Worm (Caenorhabditis elegans): ENCODE measurements around the gene K12B6.11.

Gene K12B6.11

ce11 chrV:6277178-6277834 is 11.4 kb upstream of the K12B6.11 start:
- TF ChIP-seq med-1 (GFP tag; optimal IDR thresholded peaks at IDR 0.05; ENCODE audit: insufficient read depth) = no peak
- no peak for TF ChIP-seq ztf-29 (GFP tag; IDR thresholded peaks at IDR 0.05)
- no peak for TF ChIP-seq cog-1 (tag; optimal IDR thresholded peaks at IDR 0.05)
- no peak for TF ChIP-seq klf-2 (GFP tag; conservative IDR thresholded peaks at IDR 0.05)
- TF ChIP-seq ref-1 (GFP tag; conservative IDR thresholded peaks at IDR 0.05) = no peak
- TF ChIP-seq tab-1 (GFP tag; IDR thresholded peaks at IDR 0.05) = no peak

ce11 chrV:6278117-6279081 is 10.3 kb upstream of the K12B6.11 start, which contains the start of gene fil-2:
Gene fil-2, plus strand, starts transcription at chrV:6279031.
- TF ChIP-seq flt-1 (GFP tag; IDR thresholded peaks at IDR 0.05) (no peak), ztf-29 (GFP tag; IDR thresholded peaks at IDR 0.05) (no peak), cog-1 (tag; optimal IDR thresholded peaks at IDR 0.05) (no peak), T22C8.4 (GFP tag; IDR thresholded peaks at IDR 0.05) (no peak), med-1 (GFP tag; optimal IDR thresholded peaks at IDR 0.05; ENCODE audit: insufficient read depth) (no peak), klf-2 (GFP tag; conservative IDR thresholded peaks at IDR 0.05) (no peak), tab-1 (GFP tag; IDR thresholded peaks at IDR 0.05) (no peak)

ce11 chrV:6280067-6280466 is 8.6 kb upstream of the K12B6.11 start:
- TF ChIP-seq ztf-23 (GFP tag; IDR thresholded peaks at IDR 0.05) (no peak), T22C8.4 (GFP tag; IDR thresholded peaks at IDR 0.05) (no peak), med-1 (GFP tag; optimal IDR thresholded peaks at IDR 0.05; ENCODE audit: insufficient read depth) (no peak), flt-1 (GFP tag; IDR thresholded peaks at IDR 0.05) (no peak), ref-1 (GFP tag; conservative IDR thresholded peaks at IDR 0.05) (no peak), tab-1 (GFP tag; IDR thresholded peaks at IDR 0.05) (no peak)

ce11 chrV:6281175-6281574 is 7.5 kb upstream of the K12B6.11 start, which contains the start of the genes K12B6.4 and spe-49:
Gene K12B6.4, minus strand, starts transcription at chrV:6281275.
Gene spe-49, plus strand, starts transcription at chrV:6281359.
- TF ChIP-seq med-1 (GFP tag; optimal IDR thresholded peaks at IDR 0.05; ENCODE audit: insufficient read depth) (no peak), T22C8.4 (GFP tag; IDR thresholded peaks at IDR 0.05) (no peak), ztf-29 (GFP tag; IDR thresholded peaks at IDR 0.05) (no peak), cog-1 (tag; optimal IDR thresholded peaks at IDR 0.05) (no peak), tab-1 (GFP tag; IDR thresholded peaks at IDR 0.05) (no peak), flt-1 (GFP tag; IDR thresholded peaks at IDR 0.05) (no peak), ref-1 (GFP tag; conservative IDR thresholded peaks at IDR 0.05) (no peak), ztf-23 (GFP tag; IDR thresholded peaks at IDR 0.05) (no peak), klf-2 (GFP tag; conservative IDR thresholded peaks at IDR 0.05) (no peak)

- TF ChIP-seq T22C8.4 (GFP tag; IDR thresholded peaks at IDR 0.05) (no peak), cog-1 (tag; optimal IDR thresholded peaks at IDR 0.05) (no peak), ztf-29 (GFP tag; IDR thresholded peaks at IDR 0.05) (no peak), tab-1 (GFP tag; IDR thresholded peaks at IDR 0.05) (no peak), flt-1 (GFP tag; IDR thresholded peaks at IDR 0.05) (no peak), med-1 (GFP tag; optimal IDR thresholded peaks at IDR 0.05; ENCODE audit: insufficient read depth) (no peak), ztf-23 (GFP tag; IDR thresholded peaks at IDR 0.05) (no peak), klf-2 (GFP tag; conservative IDR thresholded peaks at IDR 0.05) (no peak), ref-1 (GFP tag; conservative IDR thresholded peaks at IDR 0.05) (no peak)
These were observed 2.4 kb upstream of the K12B6.11 start, which contains the start of gene srn-1 for ce11 chrV:6286343-6286742. Gene srn-1, minus strand, starts transcription at chrV:6286443.

- no peak for TF ChIP-seq tab-1 (GFP tag; IDR thresholded peaks at IDR 0.05)
- no peak for TF ChIP-seq ref-1 (GFP tag; conservative IDR thresholded peaks at IDR 0.05)
- TF ChIP-seq ztf-23 (GFP tag; IDR thresholded peaks at IDR 0.05) = no peak
- TF ChIP-seq cog-1 (tag; optimal IDR thresholded peaks at IDR 0.05) = no peak
- no peak for TF ChIP-seq ztf-29 (GFP tag; IDR thresholded peaks at IDR 0.05)
- TF ChIP-seq med-1 (GFP tag; optimal IDR thresholded peaks at IDR 0.05; ENCODE audit: insufficient read depth) = no peak
- no peak for TF ChIP-seq T22C8.4 (GFP tag; IDR thresholded peaks at IDR 0.05)
- no peak for TF ChIP-seq flt-1 (GFP tag; IDR thresholded peaks at IDR 0.05)
- TF ChIP-seq klf-2 (GFP tag; conservative IDR thresholded peaks at IDR 0.05) = no peak
These were observed 2.6 kb downstream of the K12B6.11 start for ce11 chrV:6291301-6291700.

ce11 chrV:6292401-6292800 is 3.7 kb downstream of the K12B6.11 start, which contains the start of gene K12B6.9:
Gene K12B6.9, minus strand, starts transcription at chrV:6292666.
- no peak for TF ChIP-seq ztf-29 (GFP tag; IDR thresholded peaks at IDR 0.05)
- TF ChIP-seq med-1 (GFP tag; optimal IDR thresholded peaks at IDR 0.05; ENCODE audit: insufficient read depth) = no peak
- TF ChIP-seq ztf-23 (GFP tag; IDR thresholded peaks at IDR 0.05) = no peak

- TF ChIP-seq tab-1 (GFP tag; IDR thresholded peaks at IDR 0.05) (no peak), flt-1 (GFP tag; IDR thresholded peaks at IDR 0.05) (no peak), ztf-29 (GFP tag; IDR thresholded peaks at IDR 0.05) (no peak), T22C8.4 (GFP tag; IDR thresholded peaks at IDR 0.05) (no peak), ztf-23 (GFP tag; IDR thresholded peaks at IDR 0.05) (no peak), cog-1 (tag; optimal IDR thresholded peaks at IDR 0.05) (no peak), klf-2 (GFP tag; conservative IDR thresholded peaks at IDR 0.05) (no peak), ref-1 (GFP tag; conservative IDR thresholded peaks at IDR 0.05) (no peak)
These were observed 12.3 kb downstream of the K12B6.11 start for ce11 chrV:6301046-6301445.

ce11 chrV:6302465-6302864 is 13.8 kb downstream of the K12B6.11 start:
- TF ChIP-seq cog-1 (tag; optimal IDR thresholded peaks at IDR 0.05) = no peak
- no peak for TF ChIP-seq med-1 (GFP tag; optimal IDR thresholded peaks at IDR 0.05; ENCODE audit: insufficient read depth)
- no peak for TF ChIP-seq ztf-23 (GFP tag; IDR thresholded peaks at IDR 0.05)
- no peak for TF ChIP-seq flt-1 (GFP tag; IDR thresholded peaks at IDR 0.05)
- no peak for TF ChIP-seq ref-1 (GFP tag; conservative IDR thresholded peaks at IDR 0.05)
- no peak for TF ChIP-seq tab-1 (GFP tag; IDR thresholded peaks at IDR 0.05)
- no peak for TF ChIP-seq ztf-29 (GFP tag; IDR thresholded peaks at IDR 0.05)
- no peak for TF ChIP-seq klf-2 (GFP tag; conservative IDR thresholded peaks at IDR 0.05)
- no peak for TF ChIP-seq T22C8.4 (GFP tag; IDR thresholded peaks at IDR 0.05)
